Fruit fly (Drosophila melanogaster): ENCODE results near the gene CG46399.
A peak's percentile ranks its signal among the peaks of the same experiment; 100 is the strongest.

- peak; percentile 83 for TF ChIP-seq mam (GFP tag; optimal IDR thresholded peaks at IDR 0.05)
- TF ChIP-seq pnt (GFP tag; optimal IDR thresholded peaks at IDR 0.05): peak; percentile 85
- peak; percentile 51 for TF ChIP-seq CHES-1-like (GFP tag; optimal IDR thresholded peaks at IDR 0.05)
- peak; percentile 94 for TF ChIP-seq vvl (GFP tag; IDR thresholded peaks at IDR 0.05)
- no peak for TF ChIP-seq CG8478 (optimal IDR thresholded peaks at IDR 0.05)
- peak; percentile 79 for TF ChIP-seq CG9609 (GFP tag; optimal IDR thresholded peaks at IDR 0.05)
- peak; percentile 21 for TF ChIP-seq CG31388 (GFP tag; optimal IDR thresholded peaks at IDR 0.05)
- peak; percentile 9 for TF ChIP-seq YL-1 (GFP tag; optimal IDR thresholded peaks at IDR 0.05)
Measured at dm6 chrX:14882536-14883118, 23.6 kb downstream of the CG46399 start, which contains the start of the genes CG45064 and CG45065.
